Worm (Caenorhabditis elegans) whole organism, L2 larva: ENCODE measurements around the gene K11D12.7.

Source experiments
- ZK546.5 ChIP-seq: sonication (generic microtip); optimal IDR thresholded peaks from 2 replicates; lab custom pipeline; 2017; ENCODE audit warnings: missing biosample characterization, missing genetic modification characterization
- aly-2 ChIP-seq: fragments of 150-350 bp; optimal IDR thresholded peaks from 2 replicates; lab custom pipeline; 2014; ENCODE audit warnings: missing biosample characterization, missing genetic modification characterization

DNA sequence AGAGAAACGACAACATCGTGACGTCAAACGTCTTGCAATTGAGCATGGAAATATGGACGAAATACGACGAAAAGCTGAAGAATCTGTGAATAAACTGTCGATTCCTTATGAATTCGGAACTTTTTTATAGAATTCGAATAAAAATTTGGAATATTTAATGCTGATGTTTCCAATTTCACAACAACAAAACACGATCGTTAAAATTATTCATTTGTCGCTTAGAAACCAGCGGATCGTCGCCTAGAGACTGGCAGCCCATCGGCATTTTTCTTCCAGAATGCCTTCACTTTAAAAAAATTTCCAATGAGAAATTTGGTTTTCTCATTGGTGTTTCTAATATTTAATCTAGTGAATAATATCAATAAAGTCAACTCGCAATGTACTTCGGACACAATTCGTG lies 17.1 kb upstream of the K11D12.7 start, which contains the start of gene cwp-4:
- TF ChIP-seq aly-2 (tag; lab: Kevin White, UChicago) = no peak
- TF ChIP-seq ZK546.5 (tag; lab: Kevin White, UChicago) = no peak
